Worm (Caenorhabditis elegans): ENCODE data around the gene F21C10.19.

The F21C10.19 gene

DNA sequence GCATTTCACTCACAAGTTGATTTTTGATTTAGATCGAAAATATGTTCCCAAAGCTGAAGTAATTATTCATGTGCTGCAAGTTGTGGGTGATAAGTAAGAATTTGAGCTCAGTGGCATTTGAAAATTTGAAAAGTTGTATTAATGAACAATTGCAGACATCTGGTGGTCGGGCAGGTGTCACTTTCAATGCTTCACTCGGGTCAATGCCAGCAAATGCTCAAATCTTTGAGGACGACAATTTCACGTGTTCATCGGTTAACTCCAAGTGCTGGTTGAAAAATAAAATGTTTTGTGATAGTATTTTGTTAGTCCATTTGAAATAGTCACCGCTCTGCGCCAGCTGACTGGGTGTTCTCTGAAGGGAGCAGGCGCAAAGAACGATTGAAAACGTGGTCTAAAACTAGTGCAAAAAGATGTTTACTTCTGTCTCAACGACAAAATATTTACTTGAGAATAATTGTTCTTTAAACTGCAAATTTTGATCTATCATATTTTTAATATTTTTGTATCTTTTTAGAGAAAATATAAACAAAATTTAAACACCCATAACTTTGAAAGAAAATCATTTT lies 36.7 kb upstream of the F21C10.19 start (continued):
- TF ChIP-seq mdt-29 (GFP tag; IDR thresholded peaks at IDR 0.05) (0 out of 2 replicates have a peak, but pooled peaks have one; percentile 53), pha-4 (GFP tag; IDR thresholded peaks at IDR 0.05) (no peak), pha-4 (tag; optimal IDR thresholded peaks at IDR 0.05) (peak; percentile 52), unc-62 (GFP tag; optimal IDR thresholded peaks at IDR 0.05 in 1 of 2) (peak in 1 of 2 experiments; percentile 64), unc-62 (tag; optimal IDR thresholded peaks at IDR 0.05) (no peak), nhr-28 (tag; optimal IDR thresholded peaks at IDR 0.05) (peak; percentile 80), zip-2 (tag; optimal IDR thresholded peaks at IDR 0.05) (no peak), hlh-11 (tag; optimal IDR thresholded peaks at IDR 0.05) (peak; percentile 91), lin-1 (GFP tag; IDR thresholded peaks at IDR 0.05) (peak; percentile 52; the same call in 1 of the 2 replicates), ceh-20 (GFP tag; IDR thresholded peaks at IDR 0.05) (no peak), aha-1 (tag) (peak; percentile 19), mdl-1 (tag; optimal IDR thresholded peaks at IDR 0.05) (peak in 1 of 2 experiments; percentile 83), Y105C5A.15 (GFP tag; IDR thresholded peaks at IDR 0.05) (no peak), mes-2 (tag; optimal IDR thresholded peaks at IDR 0.05; ENCODE audit: poor library complexity, severe bottlenecking) (no peak), mxl-2 (GFP tag; conservative IDR thresholded peaks at IDR 0.05) (peak; percentile 54; the same call in 1 of the 2 replicates), set-16 (GFP tag; IDR thresholded peaks at IDR 0.05) (no peak), php-3 (GFP tag; IDR thresholded peaks at IDR 0.05) (no peak), hlh-30 (tag; optimal IDR thresholded peaks at IDR 0.05; ENCODE audit: insufficient read depth) (peak; percentile 92), tra-1 (GFP tag; IDR thresholded peaks at IDR 0.05) (no peak), lsy-2 (tag; optimal IDR thresholded peaks at IDR 0.05) (peak; percentile 7 to 68), madf-9 (GFP tag; conservative IDR thresholded peaks at IDR 0.05) (no peak)

DNA sequence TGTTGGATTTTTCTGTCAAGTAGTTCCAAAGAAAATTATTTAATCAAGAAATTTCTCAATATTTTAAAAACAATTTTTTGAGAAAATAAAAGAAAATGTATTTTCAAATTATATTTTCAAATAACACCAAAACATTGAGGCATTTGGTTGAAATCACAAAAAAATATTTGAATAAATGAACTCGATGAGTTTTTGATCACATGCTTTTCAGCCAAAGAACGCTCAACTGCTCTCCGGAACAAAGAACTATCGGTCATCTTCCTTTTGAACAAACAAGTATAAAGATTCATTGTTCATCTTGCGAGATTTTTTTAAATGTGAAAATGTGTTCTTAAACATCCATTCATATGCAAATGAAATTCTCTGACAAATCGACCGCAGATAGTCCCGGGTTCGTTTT lies 35.9 kb upstream of the F21C10.19 start:
- TF ChIP-seq unc-62 (GFP tag; optimal IDR thresholded peaks at IDR 0.05 in 1 of 2): peak in 1 of 2 experiments; percentile 12
- TF ChIP-seq unc-62 (tag; optimal IDR thresholded peaks at IDR 0.05): no peak
- peak; percentile 39 for TF ChIP-seq dve-1 (tag; optimal IDR thresholded peaks at IDR 0.05; ENCODE audit: insufficient read depth)
- TF ChIP-seq daf-16 (GFP tag; optimal IDR thresholded peaks at IDR 0.05): no peak
- peak; percentile 50 for TF ChIP-seq daf-16 (tag; optimal IDR thresholded peaks at IDR 0.05)
- no peak for TF ChIP-seq ctbp-1 (GFP tag; IDR thresholded peaks at IDR 0.05)
- TF ChIP-seq nhr-77 (tag; optimal IDR thresholded peaks at IDR 0.05): peak; percentile 18
- TF ChIP-seq madf-5 (GFP tag; IDR thresholded peaks at IDR 0.05): no peak
- peak; percentile 15; the same call in 1 of the 2 replicates for TF ChIP-seq dmd-6 (GFP tag; IDR thresholded peaks at IDR 0.05)

DNA sequence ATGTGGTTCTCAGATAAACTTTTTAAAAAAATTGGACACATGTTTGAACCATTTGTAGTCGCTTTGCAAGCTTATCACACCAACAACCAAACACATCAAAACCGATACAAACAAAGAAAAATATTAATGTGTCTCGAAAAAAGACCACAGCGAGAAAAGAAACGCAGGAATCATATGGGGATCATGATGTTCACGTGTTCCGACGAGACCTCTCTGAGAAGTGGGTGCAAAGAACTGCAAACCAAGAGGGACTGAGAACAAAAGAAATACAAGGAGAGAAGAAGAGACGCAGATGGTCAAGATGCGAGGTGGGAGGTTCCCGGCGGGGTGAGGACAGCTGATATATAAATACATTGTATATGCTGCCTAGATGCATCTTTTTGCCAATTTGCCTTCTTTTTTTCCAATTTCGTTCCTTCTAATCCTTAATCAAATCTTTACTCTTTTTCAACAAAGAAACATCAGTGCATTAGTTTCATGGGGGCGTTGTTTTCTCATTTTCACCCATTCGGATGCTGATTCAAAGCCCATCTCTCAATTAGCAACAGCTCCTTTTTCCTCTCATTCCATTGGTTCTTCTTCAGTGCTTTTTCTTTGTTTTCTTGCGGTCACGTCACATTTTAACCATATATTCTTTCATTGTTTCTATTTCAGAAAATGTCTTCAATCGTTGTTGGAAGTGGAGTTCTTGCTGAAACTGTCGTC lies 35.1 kb upstream of the F21C10.19 start, which contains the start of gene F21C10.10:
Gene F21C10.10, plus strand, starts transcription at position 655 of the 705 bp plus-strand sequence.
- TF ChIP-seq F49E8.2 (tag; optimal IDR thresholded peaks at IDR 0.05; ENCODE audit: borderline replicate concordance) (no peak), nhr-11 (tag; optimal IDR thresholded peaks at IDR 0.05) (peak; percentile 87), ctbp-1 (GFP tag; IDR thresholded peaks at IDR 0.05) (peak; percentile 59; the same call in 1 of the 2 replicates), D1046.2 (GFP tag; IDR thresholded peaks at IDR 0.05) (no peak), tra-1 (GFP tag; IDR thresholded peaks at IDR 0.05) (peak; percentile 94), T20F7.1 (GFP tag; optimal IDR thresholded peaks at IDR 0.05) (peak; percentile 68), dmd-8 (GFP tag; IDR thresholded peaks at IDR 0.05) (no peak), gei-8 (GFP tag; optimal IDR thresholded peaks at IDR 0.05) (peak; percentile 98), nhr-41 (GFP tag; IDR thresholded peaks at IDR 0.05) (no peak), ceh-82 (tag; optimal IDR thresholded peaks at IDR 0.05) (no peak), lin-39 (tag; optimal IDR thresholded peaks at IDR 0.05) (no peak), php-3 (GFP tag; IDR thresholded peaks at IDR 0.05) (peak; percentile 86), nhr-77 (tag; optimal IDR thresholded peaks at IDR 0.05) (peak; percentile 87), spr-3 (GFP tag; optimal IDR thresholded peaks at IDR 0.05) (peak; percentile 49), duxl-1 (tag; optimal IDR thresholded peaks at IDR 0.05; ENCODE audit: poor library complexity) (no peak), daf-8 (GFP tag; IDR thresholded peaks at IDR 0.05) (no peak), dmd-6 (GFP tag; IDR thresholded peaks at IDR 0.05) (peak; percentile 99), zfp-2 (tag; optimal IDR thresholded peaks at IDR 0.05) (no peak), sdz-12 (GFP tag; optimal IDR thresholded peaks at IDR 0.05) (no peak), ztf-11 (tag; optimal IDR thresholded peaks at IDR 0.05) (no peak), rbr-2 (tag; optimal IDR thresholded peaks at IDR 0.05) (peak; percentile 66), fkh-10 (GFP tag; optimal IDR thresholded peaks at IDR 0.05) (no peak), nhr-237 (tag; optimal IDR thresholded peaks at IDR 0.05) (no peak)
